Worm (Caenorhabditis elegans): ENCODE data around the gene fbxa-56.

fbxa-56 gene

DNA sequence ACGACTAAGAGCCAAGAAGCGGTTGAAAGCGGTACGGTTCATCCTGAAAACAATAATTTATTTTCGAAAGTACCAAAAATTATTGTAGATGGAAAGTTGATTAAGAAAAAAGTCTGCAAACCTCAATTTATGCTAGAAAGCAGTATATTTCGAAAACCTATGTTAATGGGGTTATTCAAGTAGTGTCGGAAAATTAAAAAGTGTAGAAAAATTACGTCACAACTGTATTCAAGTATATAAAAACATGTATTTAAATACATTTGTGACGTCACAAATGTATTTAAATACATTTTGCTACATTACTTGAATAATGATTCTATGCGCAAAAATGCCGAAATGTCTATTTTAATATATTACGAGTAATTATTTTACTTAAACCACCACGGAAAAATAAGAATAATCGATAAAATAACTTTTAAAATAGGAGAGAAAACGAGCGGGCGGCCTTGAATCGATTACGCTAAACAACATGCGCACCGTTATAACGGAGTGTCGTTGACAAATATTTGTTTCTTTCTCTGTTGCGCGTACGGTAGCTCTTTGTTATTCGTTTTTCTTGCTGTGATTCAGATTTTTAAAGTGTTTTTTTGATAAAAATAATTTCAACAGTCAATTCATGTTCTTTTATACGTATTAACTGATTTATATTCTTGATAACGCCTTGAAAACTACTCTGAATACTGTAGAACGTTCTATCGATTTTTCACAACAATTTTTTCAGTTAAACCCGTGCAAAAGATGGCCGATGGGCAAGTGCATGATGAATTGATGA is 27.1 kb downstream of the fbxa-56 start, which contains the start of the genes F23H11.5 and bra-2:
Gene F23H11.5 (minus strand): TSS at position 51 of the 772 bp plus-strand sequence.
Gene bra-2 (plus strand): TSS at position 722 of the 772 bp plus-strand sequence.
- TF ChIP-seq F23B12.7 (tag; optimal IDR thresholded peaks at IDR 0.05; ENCODE audit: insufficient read depth) (peak; percentile 4), attf-3 (GFP tag; conservative IDR thresholded peaks at IDR 0.05) (peak; percentile 92), Y67H2A.10 (GFP tag; conservative IDR thresholded peaks at IDR 0.05) (no peak)

DNA sequence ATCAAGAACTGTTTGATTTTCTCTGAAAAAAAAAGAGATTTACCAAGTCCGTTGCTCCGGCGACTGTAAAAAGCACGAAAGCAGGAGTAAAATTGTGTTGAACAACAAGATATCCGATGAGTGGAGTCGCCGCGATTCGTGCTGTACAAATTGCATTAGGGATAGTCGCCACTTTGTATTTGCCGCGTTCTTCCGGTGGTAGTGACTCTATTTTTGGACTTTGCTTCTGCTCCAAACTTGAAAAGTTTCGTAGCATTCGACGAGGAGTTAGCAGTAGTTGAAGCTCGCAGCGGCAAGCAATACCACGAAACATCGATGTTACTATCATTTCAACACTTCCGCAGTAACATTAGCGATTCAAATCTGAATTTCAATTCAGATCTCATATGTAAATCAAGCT is 28.3 kb downstream of the fbxa-56 start, which contains the start of gene crls-1:
Gene crls-1 (minus strand): TSS at position 363 of the 400 bp plus-strand sequence.
- TF ChIP-seq B0261.1 (tag; optimal IDR thresholded peaks at IDR 0.05) (no peak), madf-6 (GFP tag; IDR thresholded peaks at IDR 0.05) (peak; percentile 14; the same call in 1 of the 2 replicates), sea-2 (GFP tag; IDR thresholded peaks at IDR 0.05) (no peak), him-1 (tag; optimal IDR thresholded peaks at IDR 0.05) (no peak), madf-8 (GFP tag; conservative IDR thresholded peaks at IDR 0.05) (no peak), ztf-3 (GFP tag; optimal IDR thresholded peaks at IDR 0.05) (no peak), hmg-20 (GFP tag; IDR thresholded peaks at IDR 0.05) (no peak), hsf-1 (GFP tag; IDR thresholded peaks at IDR 0.05) (peak; percentile 59; the same call in 1 of the 2 replicates), madf-10 (tag; optimal IDR thresholded peaks at IDR 0.05) (no peak), tlf-1 (GFP tag; optimal IDR thresholded peaks at IDR 0.05) (peak; percentile 16), F39B2.1 (GFP tag; IDR thresholded peaks at IDR 0.05) (no peak), Y95B8A.8 (GFP tag; IDR thresholded peaks at IDR 0.05) (0 out of 2 replicates have a peak, but pooled peaks have one; percentile 17), madf-3 (GFP tag; IDR thresholded peaks at IDR 0.05) (0 out of 2 replicates have a peak, but pooled peaks have one; percentile 28), nfyb-1 (GFP tag; IDR thresholded peaks at IDR 0.05) (0 out of 2 replicates have a peak, but pooled peaks have one; percentile 37), Y53G8AR.9 (GFP tag; conservative IDR thresholded peaks at IDR 0.05) (peak; percentile 53; the same call in 1 of the 2 replicates), ceh-27 (GFP tag; optimal IDR thresholded peaks at IDR 0.05) (no peak), ekl-4 (GFP tag; IDR thresholded peaks at IDR 0.05) (peak; percentile 58; the same call in 1 of the 2 replicates), mcd-1 (GFP tag; IDR thresholded peaks at IDR 0.05) (peak; percentile 29), ceh-79 (tag; optimal IDR thresholded peaks at IDR 0.05) (no peak), repo-1 (tag; optimal IDR thresholded peaks at IDR 0.05) (peak; percentile 72), chd-7 (tag; optimal IDR thresholded peaks at IDR 0.05) (peak; percentile 25), tbx-9 (tag; optimal IDR thresholded peaks at IDR 0.05; ENCODE audit: borderline replicate concordance) (no peak), B0336.3 (GFP tag; IDR thresholded peaks at IDR 0.05) (0 out of 2 replicates have a peak, but pooled peaks have one; percentile 30), F10E7.11 (tag; optimal IDR thresholded peaks at IDR 0.05) (no peak), mes-4 (tag; optimal IDR thresholded peaks at IDR 0.05) (no peak), ceh-58 (GFP tag; IDR thresholded peaks at IDR 0.05) (no peak), D2030.7 (GFP tag; IDR thresholded peaks at IDR 0.05) (peak; percentile 14; the same call in 1 of the 2 replicates), aptf-2 (GFP tag; conservative IDR thresholded peaks at IDR 0.05) (no peak), lin-35 (GFP tag; optimal IDR thresholded peaks at IDR 0.05) (no peak), ztf-22 (GFP tag; optimal IDR thresholded peaks at IDR 0.05) (no peak), snpc-3.4 (tag; optimal IDR thresholded peaks at IDR 0.05) (no peak), snpc-1.1 (tag; optimal IDR thresholded peaks at IDR 0.05; ENCODE audit: insufficient read depth) (no peak), egrh-3 (GFP tag; IDR thresholded peaks at IDR 0.05) (no peak), F52B5.7 (tag; optimal IDR thresholded peaks at IDR 0.05) (peak; percentile 26)
